Fruit fly (Drosophila melanogaster) whole organism, prepupa: ENCODE measurements around the gene CG46458.

Experiments
- CG1621 ChIP-seq: fragments of 200-800 bp; sonication (Bioruptor generic); optimal IDR thresholded peaks from 3 replicates; lab custom pipeline; 2018; ENCODE audit warnings: missing biosample characterization, mild to moderate bottlenecking, missing genetic modification characterization
- pdm3 ChIP-seq: fragments of 200-800 bp; sonication (Bioruptor generic); optimal IDR thresholded peaks from 3 replicates; lab custom pipeline; 2016; ENCODE audit warnings: missing biosample characterization, missing genetic modification characterization

DNA sequence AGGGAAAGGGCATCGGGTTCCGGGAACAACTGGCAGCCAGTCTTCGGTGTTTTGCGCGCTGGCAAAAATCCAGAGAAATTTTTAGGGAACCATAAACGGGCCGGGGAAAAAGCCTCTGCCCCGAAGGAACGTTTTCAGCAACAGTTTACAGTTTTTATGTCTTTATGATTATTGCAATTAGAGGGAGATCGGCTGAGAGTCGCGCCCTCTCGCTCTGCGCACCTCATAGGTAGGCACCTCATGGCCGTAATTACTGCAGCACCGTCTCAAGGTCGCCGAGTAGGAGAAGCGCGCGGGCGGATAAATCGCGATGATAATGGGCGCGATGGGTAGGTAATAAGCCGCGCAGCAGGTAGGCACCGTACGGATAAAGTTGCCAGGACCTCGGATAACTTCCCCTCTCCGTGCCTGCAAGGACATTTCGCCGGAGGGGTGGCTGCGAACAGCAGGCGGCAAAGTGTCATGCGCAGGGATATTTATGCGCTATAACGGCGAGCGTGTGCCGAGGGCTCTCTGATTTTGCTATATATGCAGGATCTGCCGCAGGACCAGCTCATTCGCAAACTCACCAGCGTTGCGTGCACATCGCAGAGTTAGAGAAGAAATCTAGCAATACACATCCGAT lies 94.3 kb downstream of the CG46458 start, which contains the start of gene ftz:
- TF ChIP-seq CG1621 (tag; lab: Kevin White, UChicago): no peak
- no peak for TF ChIP-seq pdm3 (GFP tag; lab: Kevin White, UChicago)
